Worm (Caenorhabditis elegans) whole organism, early embryonic: ENCODE measurements around the gene clec-164.

Experiments used
- B0310.2 ChIP-seq: sonication (generic microtip); optimal IDR thresholded peaks from 2 replicates; lab custom pipeline; 2016; ENCODE audit warnings: mild to moderate bottlenecking, missing genetic modification characterization, missing compliant biosample characterization
- F13C5.2 ChIP-seq: sonication (generic microtip); optimal IDR thresholded peaks from 2 replicates; lab custom pipeline; 2017; ENCODE audit warnings: mild to moderate bottlenecking, missing genetic modification characterization, inconsistent platforms, missing compliant biosample characterization
- ama-1 ChIP-seq: fragments of 150-350 bp; optimal IDR thresholded peaks from 2 replicates; lab custom pipeline; 2014
- ceh-36 ChIP-seq: sonication (generic microtip); optimal IDR thresholded peaks from 2 replicates; lab custom pipeline; 2016; ENCODE audit warnings: missing genetic modification characterization, inconsistent platforms, missing compliant biosample characterization
- flt-1 ChIP-seq: fragments of 200-800 bp; sonication (Bioruptor generic); IDR thresholded peaks from 2 replicates; pipeline ENCODE4 v1.3.6; 2022; ENCODE audit warnings: missing genetic modification characterization, missing compliant biosample characterization
- sea-1 ChIP-seq: fragments of 200-800 bp; sonication (Bioruptor generic); conservative IDR thresholded peaks from 2 replicates; pipeline ENCODE4 v1.3.6; 2022; ENCODE audit warnings: missing genetic modification characterization, missing compliant biosample characterization
- tbx-11 ChIP-seq: fragments of 200-800 bp; sonication (Bioruptor generic); IDR thresholded peaks from 2 replicates; pipeline ENCODE4 v1.3.6; 2022; ENCODE audit warnings: missing genetic modification characterization, missing compliant biosample characterization

ce11 chrIV:698304-698703 lies 18.1 kb upstream of the clec-164 start, which contains the start of gene Y55F3C.17:
- TF ChIP-seq ceh-36 (tag; lab: Kevin White, UChicago): no peak
- no peak for TF ChIP-seq ama-1
- TF ChIP-seq F13C5.2 (tag; lab: Kevin White, UChicago): no peak
- TF ChIP-seq B0310.2 (tag; lab: Kevin White, UChicago): no peak
- no peak for TF ChIP-seq flt-1 (GFP tag; lab: Robert Waterston, UW)
- TF ChIP-seq sea-1: no peak
- TF ChIP-seq tbx-11 (GFP tag; lab: Robert Waterston, UW): no peak
